Worm (Caenorhabditis elegans) whole organism, midembryonic: ENCODE results near the gene spe-41.

ENCODE experiments used
- T22C8.4 ChIP-seq: fragments of 200-800 bp; sonication (Bioruptor generic); IDR thresholded peaks from 2 replicates; pipeline ENCODE4 v1.3.6; 2022; ENCODE audit warnings: missing genetic modification characterization, missing compliant biosample characterization
- cog-1 ChIP-seq: sonication (generic microtip); optimal IDR thresholded peaks from 2 replicates; lab custom pipeline; 2016; ENCODE audit warnings: missing genetic modification characterization, missing compliant biosample characterization
- flt-1 ChIP-seq: fragments of 200-800 bp; sonication (Bioruptor generic); IDR thresholded peaks from 2 replicates; pipeline ENCODE4 v1.3.6; 2022; ENCODE audit warnings: missing genetic modification characterization, missing compliant biosample characterization
- klf-2 ChIP-seq: fragments of 200-800 bp; sonication (Bioruptor generic); conservative IDR thresholded peaks from 2 replicates; pipeline ENCODE4 v1.3.6; 2022; ENCODE audit warnings: missing genetic modification reagents, missing genetic modification characterization, missing compliant biosample characterization
- med-1 ChIP-seq: sonication (generic microtip); optimal IDR thresholded peaks from 2 replicates; lab custom pipeline; 2017; ENCODE audit warnings: missing genetic modification characterization, mild to moderate bottlenecking, missing compliant biosample characterization, antibody characterized with exemption, missing genetic modification reagents; ENCODE audit not compliant: insufficient read depth
- ref-1 ChIP-seq: fragments of 200-800 bp; sonication (Bioruptor generic); conservative IDR thresholded peaks from 2 replicates; pipeline ENCODE4 v1.3.6; 2022; ENCODE audit warnings: missing genetic modification reagents, missing genetic modification characterization, missing compliant biosample characterization
- tab-1 ChIP-seq: fragments of 200-800 bp; sonication (Bioruptor generic); IDR thresholded peaks from 2 replicates; pipeline ENCODE4 v1.3.6; 2022; ENCODE audit warnings: missing genetic modification characterization, missing compliant biosample characterization
- ztf-23 ChIP-seq: fragments of 200-800 bp; sonication (Bioruptor generic); IDR thresholded peaks from 2 replicates; pipeline ENCODE4 v1.3.6; 2022; ENCODE audit warnings: missing genetic modification reagents, missing genetic modification characterization, missing compliant biosample characterization
- ztf-29 ChIP-seq: fragments of 200-800 bp; sonication (Bioruptor generic); IDR thresholded peaks from 2 replicates; pipeline ENCODE4 v1.3.6; 2022; ENCODE audit warnings: missing genetic modification reagents, missing genetic modification characterization, missing compliant biosample characterization

Gene spe-41

DNA sequence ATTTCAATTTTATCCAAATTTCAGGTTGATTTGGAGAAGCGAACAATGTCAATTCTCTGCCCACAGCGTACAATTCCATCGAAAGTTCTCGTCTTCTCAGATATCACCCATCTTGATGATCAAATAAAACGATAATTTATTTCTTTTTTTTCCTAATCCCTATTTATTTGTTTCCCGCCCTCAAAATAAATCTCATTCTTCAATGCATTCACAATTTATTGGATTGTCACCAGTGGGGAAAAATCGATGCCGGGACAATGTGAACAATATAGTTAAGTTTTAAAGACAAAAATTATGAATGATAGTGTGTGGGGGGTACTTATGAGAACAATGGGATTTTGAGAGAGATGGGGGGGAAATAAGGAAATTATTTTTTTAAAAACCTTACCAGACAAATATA is 43.6 kb downstream of the spe-41 start:
- no peak for TF ChIP-seq flt-1 (GFP tag; lab: Robert Waterston, UW)
- TF ChIP-seq klf-2 (GFP tag; lab: Robert Waterston, UW), result no peak
- no peak for TF ChIP-seq ztf-23
- no peak for TF ChIP-seq tab-1
- no peak for TF ChIP-seq med-1 (GFP tag; lab: Kevin White, UChicago)
- TF ChIP-seq ztf-29 (GFP tag; lab: Robert Waterston, UW), result no peak
- no peak for TF ChIP-seq T22C8.4 (GFP tag; lab: Robert Waterston, UW)
- TF ChIP-seq ref-1, result no peak
- TF ChIP-seq cog-1 (tag; lab: Kevin White, UChicago), result no peak

ce11 chrIII:3398485-3398884 is 45.5 kb downstream of the spe-41 start:
- TF ChIP-seq T22C8.4 (GFP tag; lab: Robert Waterston, UW) (0 out of 2 replicates have a peak, but pooled peaks have one; percentile 31), ref-1 (no peak), cog-1 (tag; lab: Kevin White, UChicago) (no peak), med-1 (GFP tag; lab: Kevin White, UChicago) (no peak), klf-2 (GFP tag; lab: Robert Waterston, UW) (no peak)

ce11 chrIII:3397678-3398077 is 46.3 kb downstream of the spe-41 start, which contains the start of gene clpf-1:
Gene clpf-1, plus strand, starts transcription at chrIII:3397743.
- TF ChIP-seq cog-1 (tag; lab: Kevin White, UChicago) (no peak), ztf-23 (no peak), flt-1 (GFP tag; lab: Robert Waterston, UW) (no peak), ztf-29 (GFP tag; lab: Robert Waterston, UW) (no peak), T22C8.4 (GFP tag; lab: Robert Waterston, UW) (no peak), tab-1 (no peak), med-1 (GFP tag; lab: Kevin White, UChicago) (no peak), ref-1 (no peak)

DNA sequence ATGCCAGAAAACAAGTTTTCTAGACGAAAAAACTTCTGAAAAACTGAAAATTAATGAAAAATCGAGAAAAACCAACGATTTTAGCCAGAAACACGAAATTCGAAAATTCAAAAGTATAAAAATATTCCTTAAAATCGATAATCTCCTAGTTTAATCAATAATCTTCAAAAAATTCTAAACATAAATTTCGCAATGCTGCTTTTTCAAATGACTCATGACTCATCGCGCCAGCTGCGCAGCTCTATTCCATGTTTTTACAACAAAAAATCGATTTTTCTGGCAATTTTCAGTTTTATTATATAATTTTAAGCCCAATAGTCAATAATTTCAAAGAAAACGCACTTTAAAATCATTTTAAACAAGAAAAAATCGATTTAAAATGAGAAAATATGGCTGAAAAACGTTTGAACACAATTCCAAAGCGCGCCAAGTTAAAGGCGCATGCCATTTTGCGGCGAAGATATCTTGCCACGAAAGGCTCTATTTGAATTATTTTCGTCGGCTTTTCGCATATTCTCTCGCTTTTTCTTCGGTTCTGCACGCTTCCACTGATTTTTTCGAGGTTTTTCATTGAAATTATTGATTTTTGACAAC is 48.0 kb downstream of the spe-41 start, which contains the start of gene cri-3:
cri-3 (plus strand) TSS at position 482 of the 594 bp plus-strand sequence.
- TF ChIP-seq med-1 (GFP tag; lab: Kevin White, UChicago) (no peak), ztf-29 (GFP tag; lab: Robert Waterston, UW) (no peak), klf-2 (GFP tag; lab: Robert Waterston, UW) (no peak), tab-1 (no peak), ztf-23 (no peak), T22C8.4 (GFP tag; lab: Robert Waterston, UW) (no peak), ref-1 (no peak), flt-1 (GFP tag; lab: Robert Waterston, UW) (no peak), cog-1 (tag; lab: Kevin White, UChicago) (no peak)

ce11 chrIII:3395112-3395511 is 48.9 kb downstream of the spe-41 start:
- TF ChIP-seq T22C8.4 (GFP tag; lab: Robert Waterston, UW) (peak; percentile 52; the same call in 1 of the 2 replicates), flt-1 (GFP tag; lab: Robert Waterston, UW) (no peak), cog-1 (tag; lab: Kevin White, UChicago) (no peak), tab-1 (no peak), klf-2 (GFP tag; lab: Robert Waterston, UW) (no peak), med-1 (GFP tag; lab: Kevin White, UChicago) (no peak), ztf-23 (no peak), ztf-29 (GFP tag; lab: Robert Waterston, UW) (no peak), ref-1 (no peak)

DNA sequence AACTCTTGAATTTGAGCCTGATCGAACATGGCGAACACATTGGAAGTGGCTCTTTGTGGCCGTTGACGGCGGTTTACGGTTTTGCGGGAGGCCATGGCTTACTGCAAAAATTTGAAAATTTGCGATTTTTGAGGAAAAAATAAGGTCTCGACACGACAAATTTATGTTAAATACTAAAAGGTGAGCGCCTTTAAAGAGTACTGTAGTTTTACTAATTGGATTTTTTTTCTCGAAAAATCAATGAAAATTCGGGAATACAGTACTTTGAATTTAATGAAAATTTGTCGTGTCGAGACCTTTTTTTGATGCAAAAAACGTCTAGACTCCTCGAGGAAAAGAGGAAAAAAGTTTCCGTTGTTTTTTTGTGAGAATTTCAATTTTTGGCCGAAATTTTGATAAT is 50.3 kb downstream of the spe-41 start, which contains the start of gene mlc-4:
mlc-4 (minus strand) TSS at position 101 of the 400 bp plus-strand sequence.
- TF ChIP-seq tab-1, result no peak
- TF ChIP-seq klf-2 (GFP tag; lab: Robert Waterston, UW), result no peak
- no peak for TF ChIP-seq ref-1
- no peak for TF ChIP-seq med-1 (GFP tag; lab: Kevin White, UChicago)
- TF ChIP-seq ztf-23, result no peak
- no peak for TF ChIP-seq cog-1 (tag; lab: Kevin White, UChicago)
- no peak for TF ChIP-seq flt-1 (GFP tag; lab: Robert Waterston, UW)
- no peak for TF ChIP-seq T22C8.4 (GFP tag; lab: Robert Waterston, UW)
- TF ChIP-seq ztf-29 (GFP tag; lab: Robert Waterston, UW), result no peak

DNA sequence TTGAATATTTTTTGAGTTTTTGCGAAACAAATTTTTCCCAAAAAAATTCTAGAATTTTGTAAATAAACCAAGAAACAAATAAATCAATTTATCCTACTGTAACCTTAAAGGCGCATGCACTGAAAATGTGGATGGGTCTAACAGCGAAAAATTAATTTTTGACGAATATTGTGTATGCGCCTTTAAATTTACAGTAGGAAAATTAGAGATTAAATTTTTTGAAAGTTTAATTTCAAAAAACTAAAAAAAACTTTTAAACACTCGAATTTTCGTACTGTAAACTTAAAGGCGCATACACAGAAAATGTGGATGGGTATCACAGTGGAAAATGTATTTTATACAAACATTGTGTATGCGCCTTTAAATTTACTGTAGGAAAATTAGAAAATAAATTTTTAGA is 53.9 kb downstream of the spe-41 start:
- no peak for TF ChIP-seq cog-1 (tag; lab: Kevin White, UChicago)
- no peak for TF ChIP-seq ztf-23
- no peak for TF ChIP-seq med-1 (GFP tag; lab: Kevin White, UChicago)
- no peak for TF ChIP-seq ref-1
- TF ChIP-seq flt-1 (GFP tag; lab: Robert Waterston, UW), result no peak
- no peak for TF ChIP-seq tab-1
- TF ChIP-seq ztf-29 (GFP tag; lab: Robert Waterston, UW), result no peak
- TF ChIP-seq klf-2 (GFP tag; lab: Robert Waterston, UW), result no peak
- no peak for TF ChIP-seq T22C8.4 (GFP tag; lab: Robert Waterston, UW)

ce11 chrIII:3389426-3390020 is 54.5 kb downstream of the spe-41 start, which contains the start of the genes elmd-1 and hecw-1:
Gene elmd-1, plus strand, starts transcription at chrIII:3389919.
Gene hecw-1, minus strand, starts transcription at chrIII:3389970.
- TF ChIP-seq ztf-23 (peak; percentile 68; the same call in 1 of the 2 replicates), med-1 (GFP tag; lab: Kevin White, UChicago) (no peak), cog-1 (tag; lab: Kevin White, UChicago) (no peak), ref-1 (peak; percentile 44; the same call in 1 of the 2 replicates), flt-1 (GFP tag; lab: Robert Waterston, UW) (peak; percentile 74; the same call in 1 of the 2 replicates), tab-1 (peak; percentile 64; the same call in 1 of the 2 replicates), T22C8.4 (GFP tag; lab: Robert Waterston, UW) (no peak), ztf-29 (GFP tag; lab: Robert Waterston, UW) (peak; percentile 43; the same call in 1 of the 2 replicates), klf-2 (GFP tag; lab: Robert Waterston, UW) (no peak)
